Worm (Caenorhabditis elegans) whole organism, young adult: Measurements from ENCODE around the gene M117.1.

Experiments used
- B0336.3 ChIP-seq: fragments of 200-800 bp; sonication (Bioruptor generic); IDR thresholded peaks from 2 replicates; pipeline ENCODE4 v1.3.6; 2022; ENCODE audit warnings: missing genetic modification characterization, missing compliant biosample characterization
- C06A6.2 ChIP-seq: fragments of 200-800 bp; sonication (Bioruptor generic); conservative IDR thresholded peaks from 2 replicates; pipeline ENCODE4 v1.3.6; 2022; ENCODE audit warnings: missing genetic modification characterization, missing compliant biosample characterization
- C17E4.6 ChIP-seq: fragments of 200-800 bp; sonication (Bioruptor generic); IDR thresholded peaks from 2 replicates; pipeline ENCODE4 v1.3.6; 2022; ENCODE audit warnings: missing genetic modification reagents, missing genetic modification characterization, missing compliant biosample characterization
- F10E7.11 ChIP-seq: sonication (generic microtip); optimal IDR thresholded peaks from 2 replicates; lab custom pipeline; 2017; ENCODE audit warnings: mild to moderate bottlenecking, missing genetic modification characterization, moderate library complexity, missing compliant biosample characterization
- F33H1.4 ChIP-seq: fragments of 200-800 bp; sonication (Bioruptor generic); IDR thresholded peaks from 2 replicates; pipeline ENCODE4 v1.3.6; 2022; ENCODE audit warnings: missing genetic modification reagents, missing genetic modification characterization, missing compliant biosample characterization
- F39B2.1 ChIP-seq: fragments of 200-800 bp; sonication (Bioruptor generic); IDR thresholded peaks from 2 replicates; pipeline ENCODE4 v1.3.6; 2022; ENCODE audit warnings: missing genetic modification reagents, missing genetic modification characterization, missing compliant biosample characterization
- F52B5.7 ChIP-seq: sonication (generic microtip); optimal IDR thresholded peaks from 2 replicates; lab custom pipeline; 2016; ENCODE audit warnings: mild to moderate bottlenecking, missing genetic modification characterization, missing compliant biosample characterization
- Y53F4B.3 ChIP-seq: fragments of 200-800 bp; sonication (Bioruptor generic); IDR thresholded peaks from 2 replicates; pipeline ENCODE4 v1.3.6; 2022; ENCODE audit warnings: missing genetic modification reagents, missing genetic modification characterization, missing compliant biosample characterization
- Y56A3A.18 ChIP-seq: fragments of 200-800 bp; sonication (Bioruptor generic); IDR thresholded peaks from 2 replicates; pipeline ENCODE4 v1.3.6; 2022; ENCODE audit warnings: missing genetic modification reagents, missing genetic modification characterization, missing compliant biosample characterization
- Y67H2A.10 ChIP-seq: fragments of 200-800 bp; sonication (Bioruptor generic); conservative IDR thresholded peaks from 2 replicates; pipeline ENCODE4 v1.3.6; 2022; ENCODE audit warnings: missing genetic modification reagents, missing genetic modification characterization, missing compliant biosample characterization
- Y79H2A.3 ChIP-seq: fragments of 200-800 bp; sonication (Bioruptor generic); conservative IDR thresholded peaks from 2 replicates; pipeline ENCODE4 v1.3.6; 2022; ENCODE audit warnings: missing genetic modification reagents, missing genetic modification characterization, missing compliant biosample characterization
- ZK185.1 ChIP-seq: sonication (generic microtip); optimal IDR thresholded peaks from 2 replicates; lab custom pipeline; 2016; ENCODE audit warnings: mild to moderate bottlenecking, missing genetic modification characterization, missing compliant biosample characterization; ENCODE audit not compliant: poor library complexity, severe bottlenecking
- akir-1 ChIP-seq: fragments of 200-800 bp; sonication (Bioruptor generic); optimal IDR thresholded peaks from 2 replicates; lab custom pipeline; 2018; ENCODE audit warnings: mild to moderate bottlenecking, missing genetic modification characterization, moderate library complexity, missing compliant biosample characterization
- aptf-2 ChIP-seq: fragments of 200-800 bp; sonication (Bioruptor generic); conservative IDR thresholded peaks from 2 replicates; pipeline ENCODE4 v1.3.6; 2022; ENCODE audit warnings: missing genetic modification reagents, missing genetic modification characterization, missing compliant biosample characterization
- atf-7 ChIP-seq: sonication (generic microtip); optimal IDR thresholded peaks from 2 replicates; lab custom pipeline; 2017; ENCODE audit warnings: mild to moderate bottlenecking, missing genetic modification characterization, missing compliant biosample characterization
- athp-1 ChIP-seq: sonication (generic microtip); optimal IDR thresholded peaks from 2 replicates; lab custom pipeline; 2017; ENCODE audit warnings: mild to moderate bottlenecking, missing genetic modification characterization, missing compliant biosample characterization
- attf-3 ChIP-seq: fragments of 200-800 bp; sonication (Bioruptor generic); conservative IDR thresholded peaks from 2 replicates; pipeline ENCODE4 v1.3.6; 2022; ENCODE audit warnings: missing genetic modification reagents, missing genetic modification characterization, missing compliant biosample characterization
- attf-5 ChIP-seq: fragments of 200-800 bp; sonication (Bioruptor generic); optimal IDR thresholded peaks from 2 replicates; lab custom pipeline; 2018; ENCODE audit warnings: mild to moderate bottlenecking, missing genetic modification characterization, missing compliant biosample characterization
- attf-6 ChIP-seq: fragments of 200-800 bp; sonication (Bioruptor generic); IDR thresholded peaks from 2 replicates; pipeline ENCODE4 v1.3.6; 2022; ENCODE audit warnings: missing genetic modification reagents, missing genetic modification characterization, missing compliant biosample characterization
- bed-1 ChIP-seq: fragments of 200-800 bp; sonication (Bioruptor generic); IDR thresholded peaks from 2 replicates; pipeline ENCODE4 v1.3.6; 2022; ENCODE audit warnings: missing genetic modification reagents, missing genetic modification characterization, missing compliant biosample characterization
- ceh-40 ChIP-seq: fragments of 200-800 bp; sonication (Bioruptor generic); IDR thresholded peaks from 2 replicates; pipeline ENCODE4 v1.3.6; 2022; ENCODE audit warnings: missing genetic modification characterization, missing compliant biosample characterization
- dox-1 ChIP-seq: fragments of 200-800 bp; sonication (Bioruptor generic); IDR thresholded peaks from 2 replicates; pipeline ENCODE4 v1.3.6; 2022; ENCODE audit warnings: missing genetic modification reagents, missing genetic modification characterization, missing compliant biosample characterization
- efl-1 ChIP-seq: fragments of 150-350 bp; optimal IDR thresholded peaks from 2 replicates; lab custom pipeline; 2014; ENCODE audit warnings: missing biosample characterization, missing genetic modification reagents, missing genetic modification characterization
- egl-18 ChIP-seq: fragments of 200-800 bp; sonication (Bioruptor generic); IDR thresholded peaks from 2 replicates; pipeline ENCODE4 v1.3.6; 2022; ENCODE audit warnings: missing genetic modification reagents, missing genetic modification characterization, missing compliant biosample characterization
- ekl-4 ChIP-seq: fragments of 200-800 bp; sonication (Bioruptor generic); IDR thresholded peaks from 2 replicates; pipeline ENCODE4 v1.3.6; 2022; ENCODE audit warnings: missing genetic modification reagents, missing genetic modification characterization, missing compliant biosample characterization
- him-1 ChIP-seq: sonication (generic microtip); optimal IDR thresholded peaks from 2 replicates; lab custom pipeline; 2016; ENCODE audit warnings: missing genotype, missing genetic modification reagents, missing genetic modification characterization, missing compliant biosample characterization
- hlh-26 ChIP-seq: fragments of 200-800 bp; sonication (Bioruptor generic); conservative IDR thresholded peaks from 2 replicates; pipeline ENCODE4 v1.3.6; 2022; ENCODE audit warnings: missing genetic modification reagents, missing genetic modification characterization, missing compliant biosample characterization
- hmg-20 ChIP-seq: fragments of 200-800 bp; sonication (Bioruptor generic); IDR thresholded peaks from 2 replicates; pipeline ENCODE4 v1.3.6; 2022; ENCODE audit warnings: missing genetic modification reagents, missing genetic modification characterization, missing compliant biosample characterization
- lag-1 ChIP-seq: fragments of 200-800 bp; sonication (Bioruptor generic); IDR thresholded peaks from 2 replicates; pipeline ENCODE4 v1.3.6; 2022; ENCODE audit warnings: missing genetic modification reagents, missing genetic modification characterization, missing compliant biosample characterization
- let-526 ChIP-seq: fragments of 200-800 bp; sonication (Bioruptor generic); IDR thresholded peaks from 2 replicates; pipeline ENCODE4 v1.3.6; 2022; ENCODE audit warnings: missing genetic modification reagents, missing genetic modification characterization, missing compliant biosample characterization
- lin-40 ChIP-seq: sonication (generic microtip); optimal IDR thresholded peaks from 2 replicates; lab custom pipeline; 2016; ENCODE audit warnings: missing genetic modification characterization, mild to moderate bottlenecking, missing compliant biosample characterization, missing genotype, missing genetic modification reagents
- lin-54 ChIP-seq: fragments of 200-800 bp; sonication (Bioruptor generic); optimal IDR thresholded peaks from 2 replicates; lab custom pipeline; 2018; ENCODE audit warnings: mild to moderate bottlenecking, missing genetic modification characterization, missing compliant biosample characterization
- lsl-1 ChIP-seq: fragments of 200-800 bp; sonication (Bioruptor generic); optimal IDR thresholded peaks from 2 replicates; lab custom pipeline; 2018; ENCODE audit warnings: mild to moderate bottlenecking, missing genetic modification characterization, moderate library complexity, missing compliant biosample characterization
- madf-10 ChIP-seq: sonication (generic microtip); optimal IDR thresholded peaks from 2 replicates; lab custom pipeline; 2016; ENCODE audit warnings: mild to moderate bottlenecking, missing genetic modification characterization, missing compliant biosample characterization
- mel-28 ChIP-seq: sonication (generic microtip); optimal IDR thresholded peaks from 2 replicates; lab custom pipeline; 2016; ENCODE audit warnings: borderline replicate concordance, mild to moderate bottlenecking, missing genetic modification characterization, missing compliant biosample characterization
- pha-4 ChIP-seq: fragments of 150-350 bp; sonication (generic microtip); optimal IDR thresholded peaks from 2 replicates; lab custom pipeline; 2014; ENCODE audit warnings: missing biosample characterization, missing genetic modification reagents, missing genetic modification characterization
- rpc-1 ChIP-seq, 2 experiments: fragments of 150-350 bp in 1 of 2; sonication (generic microtip) in 1 of 2; optimal IDR thresholded peaks; 2 replicates each; lab custom pipeline; 2014 to 2018; ENCODE audit warnings: missing biosample characterization in 1 of 2, missing genetic modification characterization in 1 of 2, missing genetic modification reagents in 1 of 2, missing genotype in 1 of 2
- sea-2 ChIP-seq: fragments of 200-800 bp; sonication (Bioruptor generic); IDR thresholded peaks from 2 replicates; pipeline ENCODE4 v1.3.6; 2022; ENCODE audit warnings: missing genetic modification characterization, missing compliant biosample characterization
- snpc-1.1 ChIP-seq: sonication (generic microtip); optimal IDR thresholded peaks from 2 replicates; lab custom pipeline; 2017; ENCODE audit warnings: missing genetic modification characterization, mild to moderate bottlenecking, missing compliant biosample characterization, antibody characterized with exemption, moderate library complexity, missing genotype, missing genetic modification reagents; ENCODE audit not compliant: insufficient read depth
- unc-130 ChIP-seq: sonication (generic microtip); optimal IDR thresholded peaks from 2 replicates; lab custom pipeline; 2016; ENCODE audit warnings: missing genetic modification reagents, missing genetic modification characterization, missing compliant biosample characterization
- ztf-22 ChIP-seq: fragments of 200-800 bp; sonication (Bioruptor generic); optimal IDR thresholded peaks from 2 replicates; lab custom pipeline; 2018; ENCODE audit warnings: mild to moderate bottlenecking, missing genetic modification characterization, moderate library complexity, missing compliant biosample characterization
- ztf-28 ChIP-seq: fragments of 200-800 bp; sonication (Bioruptor generic); IDR thresholded peaks from 2 replicates; pipeline ENCODE4 v1.3.6; 2022; ENCODE audit warnings: missing genetic modification reagents, missing genetic modification characterization, missing compliant biosample characterization

The M117.1 gene

DNA sequence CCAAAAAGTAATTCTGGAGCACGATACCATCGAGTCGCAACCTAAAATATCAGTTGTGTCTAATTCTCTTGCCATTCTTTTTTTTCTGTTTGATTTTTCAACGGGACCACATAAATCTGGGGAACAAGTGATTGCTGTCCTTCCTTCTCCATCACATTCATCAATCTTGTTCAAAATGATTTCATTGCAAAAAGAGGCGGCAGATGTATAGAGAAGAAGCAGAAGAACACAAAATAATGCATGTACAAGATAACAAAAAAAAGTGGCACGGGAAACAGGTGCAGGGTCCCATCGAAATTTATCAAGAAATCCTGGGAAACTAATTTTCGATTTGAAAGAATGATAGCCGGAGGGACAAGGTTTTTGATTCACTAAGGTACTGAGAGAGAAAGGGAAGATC, 14.8 kb upstream of the M117.1 start:
- TF ChIP-seq let-526 (GFP tag; lab: Robert Waterston, UW) (no peak), ztf-28 (GFP tag; lab: Robert Waterston, UW) (no peak), efl-1 (GFP tag; lab: Kevin White, UChicago) (no peak), sea-2 (no peak), bed-1 (GFP tag; lab: Robert Waterston, UW) (no peak), attf-3 (GFP tag; lab: Robert Waterston, UW) (no peak), aptf-2 (GFP tag; lab: Robert Waterston, UW) (no peak), egl-18 (GFP tag; lab: Robert Waterston, UW) (no peak), ztf-22 (GFP tag; lab: Kevin White, UChicago) (no peak), akir-1 (GFP tag; lab: Kevin White, UChicago) (no peak), hlh-26 (GFP tag; lab: Robert Waterston, UW) (no peak), C06A6.2 (no peak), lag-1 (GFP tag; lab: Robert Waterston, UW) (no peak), rpc-1 (optimal IDR thresholded peaks at IDR 0.05; lab: Kevin White, UChicago) (no peak), rpc-1 (tag; optimal IDR thresholded peaks at IDR 0.05; lab: Kevin White, UChicago) (no peak), ceh-40 (GFP tag; lab: Robert Waterston, UW) (no peak), snpc-1.1 (no peak)

DNA sequence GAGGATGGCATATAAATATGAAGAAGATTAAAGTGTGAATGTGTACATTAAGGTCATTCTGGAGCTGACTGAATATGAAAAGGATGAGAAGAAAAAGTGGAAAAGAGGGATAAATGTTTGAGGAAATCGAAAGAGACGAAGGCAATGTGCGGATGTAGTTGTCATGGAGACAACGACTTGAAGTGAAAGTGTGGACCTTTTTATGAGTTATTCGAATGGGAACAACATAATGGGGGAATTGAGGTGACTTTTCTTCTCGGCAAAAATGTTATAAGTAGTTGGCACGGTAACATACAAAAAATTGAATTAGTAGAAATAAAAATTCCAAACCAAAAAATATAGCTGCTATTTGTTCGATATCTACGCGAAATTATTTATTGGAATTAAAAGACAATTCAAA, 13.0 kb upstream of the M117.1 start, which contains the start of gene dyf-18:
TSS of gene dyf-18 (minus strand) at position 101 of the 400 bp plus-strand sequence.
- TF ChIP-seq lsl-1 (GFP tag; lab: Kevin White, UChicago) (no peak), Y67H2A.10 (GFP tag; lab: Robert Waterston, UW) (no peak), lin-40 (tag; lab: Kevin White, UChicago) (no peak), Y56A3A.18 (GFP tag; lab: Robert Waterston, UW) (no peak), C17E4.6 (GFP tag; lab: Robert Waterston, UW) (no peak), dox-1 (GFP tag; lab: Robert Waterston, UW) (no peak), B0336.3 (GFP tag; lab: Robert Waterston, UW) (no peak), F10E7.11 (tag; lab: Kevin White, UChicago) (no peak), him-1 (tag; lab: Kevin White, UChicago) (no peak), mel-28 (tag; lab: Kevin White, UChicago) (no peak), ekl-4 (GFP tag; lab: Robert Waterston, UW) (no peak)

DNA sequence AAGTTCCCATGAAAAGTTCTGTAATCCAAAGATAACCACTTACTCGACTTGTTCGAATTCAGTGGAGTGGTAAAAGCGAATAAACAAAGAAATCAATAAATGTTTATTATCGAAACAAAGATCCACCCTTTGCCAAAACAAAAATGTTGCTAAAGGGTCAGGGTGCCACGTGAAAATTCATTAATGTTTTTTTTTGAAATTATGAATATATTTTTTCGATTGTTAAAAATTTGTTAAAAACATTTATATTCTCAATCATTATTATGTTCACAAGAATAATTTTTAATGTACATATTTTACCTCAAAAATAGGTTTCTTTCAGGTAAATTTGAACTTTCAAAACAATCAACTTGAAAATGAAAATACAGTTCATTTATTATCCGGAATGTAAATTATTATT, 11.0 kb upstream of the M117.1 start, which contains the start of gene H01G02.4:
TSS of gene H01G02.4 (minus strand) at position 101 of the 400 bp plus-strand sequence.
- TF ChIP-seq atf-7 (tag; lab: Kevin White, UChicago) (no peak), F52B5.7 (tag; lab: Kevin White, UChicago) (no peak), ztf-22 (GFP tag; lab: Kevin White, UChicago) (no peak), F33H1.4 (GFP tag; lab: Robert Waterston, UW) (no peak), athp-1 (no peak), F39B2.1 (GFP tag; lab: Robert Waterston, UW) (no peak), attf-6 (GFP tag; lab: Robert Waterston, UW) (no peak), lin-54 (no peak)

DNA sequence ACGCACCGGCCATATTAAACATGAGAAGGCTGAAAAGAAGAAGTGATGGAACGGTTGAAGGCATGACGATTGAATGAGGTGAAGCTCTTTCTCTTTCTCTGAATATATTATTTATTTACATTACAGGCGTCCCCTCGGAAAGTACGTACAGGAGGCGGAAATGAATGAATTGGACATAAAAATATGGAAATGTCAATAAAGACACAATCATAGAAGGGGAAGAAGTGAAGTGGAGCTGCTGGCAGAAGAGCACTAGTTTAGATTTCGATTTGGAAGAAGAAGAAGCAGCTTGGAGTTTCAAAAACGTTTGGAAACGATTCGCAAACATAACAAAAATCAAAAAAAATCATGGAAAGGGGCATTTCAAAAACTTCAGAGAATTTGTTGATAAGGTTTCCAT, 10.0 kb upstream of the M117.1 start, which contains the start of gene H01G02.1:
TSS of gene H01G02.1 (minus strand) at position 101 of the 400 bp plus-strand sequence.
- TF ChIP-seq ZK185.1 (no peak), mel-28 (tag; lab: Kevin White, UChicago) (no peak), attf-3 (GFP tag; lab: Robert Waterston, UW) (no peak), egl-18 (GFP tag; lab: Robert Waterston, UW) (no peak), F52B5.7 (tag; lab: Kevin White, UChicago) (no peak), Y79H2A.3 (no peak), madf-10 (tag; lab: Kevin White, UChicago) (no peak), lin-54 (no peak), pha-4 (no peak), unc-130 (GFP tag; lab: Kevin White, UChicago) (no peak), Y53F4B.3 (GFP tag; lab: Robert Waterston, UW) (no peak), bed-1 (GFP tag; lab: Robert Waterston, UW) (no peak), hmg-20 (GFP tag; lab: Robert Waterston, UW) (no peak), let-526 (GFP tag; lab: Robert Waterston, UW) (no peak), C06A6.2 (no peak), attf-5 (GFP tag; lab: Kevin White, UChicago) (no peak)
